Fruit fly (Drosophila melanogaster) whole organism, embryonic: ENCODE measurements around the gene CG14650.
A peak's percentile ranks its signal among the peaks of the same experiment; 100 is the strongest.

Experiments used
- Asciz ChIP-seq: fragments of 200-800 bp; sonication (Bioruptor generic); optimal IDR thresholded peaks from 2 replicates; lab custom pipeline; 2017; ENCODE audit warnings: missing biosample characterization, mild to moderate bottlenecking, missing genetic modification characterization, missing genetic modification reagents
- Atf6 ChIP-seq: fragments of 200-800 bp; sonication (Bioruptor generic); IDR thresholded peaks from 2 replicates; pipeline ENCODE4 v1.3.6; 2022; ENCODE audit warnings: missing biosample characterization, missing genetic modification characterization
- B-H1 ChIP-seq: fragments of 200-800 bp; sonication (Bioruptor generic); IDR thresholded peaks from 3 replicates; pipeline ENCODE4 v1.3.6; 2022; ENCODE audit warnings: missing biosample characterization, missing genetic modification characterization
- Bdp1 ChIP-seq: fragments of 200-800 bp; sonication (Bioruptor generic); optimal IDR thresholded peaks from 3 replicates; lab custom pipeline; 2016; ENCODE audit warnings: missing biosample characterization, missing genetic modification characterization
- CG10366 ChIP-seq: fragments of 200-800 bp; sonication (Bioruptor generic); IDR thresholded peaks from 2 replicates; pipeline ENCODE4 v1.3.6; 2022; ENCODE audit warnings: missing biosample characterization, missing genetic modification characterization
- CG11247 ChIP-seq: fragments of 200-800 bp; sonication (Bioruptor generic); IDR thresholded peaks from 2 replicates; pipeline ENCODE4 v1.3.6; 2022; ENCODE audit warnings: missing biosample characterization, missing genetic modification characterization
- CG12071 ChIP-seq: fragments of 200-800 bp; sonication (Bioruptor generic); optimal IDR thresholded peaks from 3 replicates; lab custom pipeline; 2018; ENCODE audit warnings: missing biosample characterization, mild to moderate bottlenecking, missing genetic modification characterization
- CG12236 ChIP-seq: fragments of 200-800 bp; sonication (Bioruptor generic); optimal IDR thresholded peaks from 2 replicates; lab custom pipeline; 2016; ENCODE audit warnings: missing biosample characterization, missing genetic modification characterization
- CG13123 ChIP-seq: fragments of 200-800 bp; sonication (Bioruptor generic); optimal IDR thresholded peaks from 2 replicates; lab custom pipeline; 2016; ENCODE audit warnings: missing biosample characterization, missing genetic modification characterization
- CG13424 ChIP-seq: fragments of 200-800 bp; sonication (Bioruptor generic); optimal IDR thresholded peaks from 2 replicates; lab custom pipeline; 2019; ENCODE audit warnings: missing biosample characterization, mild to moderate bottlenecking, missing genetic modification characterization, moderate library complexity
- CG13894 ChIP-seq: fragments of 200-800 bp; sonication (Bioruptor generic); optimal IDR thresholded peaks from 3 replicates; lab custom pipeline; 2018; ENCODE audit warnings: missing biosample characterization, mild to moderate bottlenecking, missing genetic modification characterization, moderate library complexity
- CG14441 ChIP-seq: fragments of 200-800 bp; sonication (Bioruptor generic); IDR thresholded peaks from 2 replicates; pipeline ENCODE4 v1.3.6; 2022; ENCODE audit warnings: missing biosample characterization, missing genetic modification characterization
- CG16779 ChIP-seq: fragments of 200-800 bp; sonication (Bioruptor generic); IDR thresholded peaks from 2 replicates; pipeline ENCODE4 v1.3.6; 2022; ENCODE audit warnings: missing biosample characterization, missing genetic modification characterization
- CG17186 ChIP-seq: fragments of 200-800 bp; sonication (Bioruptor generic); optimal IDR thresholded peaks from 3 replicates; lab custom pipeline; 2017; ENCODE audit warnings: missing biosample characterization, missing genetic modification reagents, missing genetic modification characterization
- CG2875 ChIP-seq: fragments of 200-800 bp; sonication (Bioruptor generic); optimal IDR thresholded peaks from 2 replicates; lab custom pipeline; 2017; ENCODE audit warnings: missing biosample characterization, mild to moderate bottlenecking, missing genetic modification characterization, missing genetic modification reagents
- CG31224 ChIP-seq: fragments of 200-800 bp; sonication (Bioruptor generic); IDR thresholded peaks from 2 replicates; pipeline ENCODE4 v1.3.6; 2022; ENCODE audit warnings: missing biosample characterization, missing genetic modification characterization
- CG33213 ChIP-seq: fragments of 200-800 bp; sonication (Bioruptor generic); optimal IDR thresholded peaks from 3 replicates; lab custom pipeline; 2016; ENCODE audit warnings: missing biosample characterization, missing genetic modification characterization
- CG3995 ChIP-seq: fragments of 200-800 bp; sonication (Bioruptor generic); optimal IDR thresholded peaks from 3 replicates; lab custom pipeline; 2016; ENCODE audit warnings: missing biosample characterization, missing genetic modification characterization
- CG4328 ChIP-seq: fragments of 200-800 bp; sonication (Bioruptor generic); optimal IDR thresholded peaks from 3 replicates; lab custom pipeline; 2017; ENCODE audit warnings: missing biosample characterization, missing genetic modification reagents, missing genetic modification characterization
- CG4424 ChIP-seq: fragments of 200-800 bp; sonication (Bioruptor generic); optimal IDR thresholded peaks from 3 replicates; lab custom pipeline; 2016; ENCODE audit warnings: missing biosample characterization, missing genetic modification characterization
- CG5953 ChIP-seq: fragments of 200-800 bp; sonication (Bioruptor generic); IDR thresholded peaks from 2 replicates; pipeline ENCODE4 v1.3.6; 2022; ENCODE audit warnings: missing biosample characterization, missing genetic modification characterization
- CG6254 ChIP-seq: fragments of 200-800 bp; sonication (Bioruptor generic); optimal IDR thresholded peaks from 3 replicates; lab custom pipeline; 2017; ENCODE audit warnings: mild to moderate bottlenecking, missing biosample characterization, missing genetic modification reagents, missing genetic modification characterization
- CG6654 ChIP-seq: fragments of 200-800 bp; sonication (Bioruptor generic); optimal IDR thresholded peaks from 2 replicates; lab custom pipeline; 2017; ENCODE audit warnings: missing biosample characterization, mild to moderate bottlenecking, missing genetic modification characterization
- CG6813 ChIP-seq: fragments of 200-800 bp; sonication (Bioruptor generic); optimal IDR thresholded peaks from 2 replicates; lab custom pipeline; 2017; ENCODE audit warnings: missing biosample characterization, missing genetic modification characterization, mild to moderate bottlenecking, moderate library complexity, missing genetic modification reagents
- CG8281 ChIP-seq: fragments of 200-800 bp; sonication (Bioruptor generic); optimal IDR thresholded peaks from 2 replicates; lab custom pipeline; 2018; ENCODE audit warnings: missing biosample characterization, mild to moderate bottlenecking, missing genetic modification characterization, moderate library complexity
- CG8388 ChIP-seq: fragments of 200-800 bp; sonication (Bioruptor generic); optimal IDR thresholded peaks from 2 replicates; lab custom pipeline; 2019; ENCODE audit warnings: missing biosample characterization, mild to moderate bottlenecking, missing genetic modification characterization, moderate library complexity
- CG8924 ChIP-seq: fragments of 200-800 bp; optimal IDR thresholded peaks from 3 replicates; lab custom pipeline; 2019; ENCODE audit warnings: missing biosample characterization, mild to moderate bottlenecking, missing genetic modification characterization, moderate library complexity
- CG9797 ChIP-seq: fragments of 200-800 bp; sonication (Bioruptor generic); optimal IDR thresholded peaks from 3 replicates; lab custom pipeline; 2018; ENCODE audit warnings: missing biosample characterization, mild to moderate bottlenecking, missing genetic modification characterization
- Deaf1 ChIP-seq: fragments of 200-800 bp; optimal IDR thresholded peaks from 3 replicates; lab custom pipeline; 2019; ENCODE audit warnings: missing biosample characterization, mild to moderate bottlenecking, missing genetic modification characterization, moderate library complexity
- Drgx ChIP-seq: fragments of 200-800 bp; sonication (Bioruptor generic); IDR thresholded peaks from 2 replicates; pipeline ENCODE4 v1.3.6; 2022; ENCODE audit warnings: missing biosample characterization, missing genetic modification characterization
- Ets65A ChIP-seq: fragments of 200-800 bp; sonication (Bioruptor generic); peaks from one replicate; lab custom pipeline; 2016; ENCODE audit warnings: missing biosample characterization, missing genetic modification characterization
- Hmx ChIP-seq: fragments of 200-800 bp; sonication (Bioruptor generic); optimal IDR thresholded peaks from 2 replicates; lab custom pipeline; 2016; ENCODE audit warnings: missing biosample characterization, missing genetic modification characterization
- MBD-R2 ChIP-seq: fragments of 200-800 bp; sonication (Bioruptor generic); IDR thresholded peaks from 2 replicates; pipeline ENCODE4 v1.3.6; 2022; ENCODE audit warnings: missing biosample characterization, missing genetic modification characterization
- Oli ChIP-seq: fragments of 200-800 bp; sonication (Bioruptor generic); optimal IDR thresholded peaks from 2 replicates; lab custom pipeline; 2018; ENCODE audit warnings: missing biosample characterization, mild to moderate bottlenecking, missing genetic modification characterization, moderate library complexity
- amos ChIP-seq: fragments of 200-800 bp; sonication (Bioruptor generic); IDR thresholded peaks from 2 replicates; pipeline ENCODE4 v1.3.6; 2022; ENCODE audit warnings: missing biosample characterization, missing genetic modification characterization; ENCODE audit not compliant: partially characterized antibody
- bigmax ChIP-seq: fragments of 200-800 bp; sonication (Bioruptor generic); optimal IDR thresholded peaks from 2 replicates; lab custom pipeline; 2018; ENCODE audit warnings: missing biosample characterization, mild to moderate bottlenecking, missing genetic modification characterization
- cato ChIP-seq: fragments of 200-800 bp; sonication (Bioruptor generic); optimal IDR thresholded peaks from 2 replicates; lab custom pipeline; 2016; ENCODE audit warnings: missing biosample characterization, missing genetic modification characterization, borderline replicate concordance
- ci ChIP-seq: fragments of 200-800 bp; sonication (Bioruptor generic); IDR thresholded peaks from 3 replicates; pipeline ENCODE4 v1.3.6; 2022; ENCODE audit warnings: missing biosample characterization, missing genetic modification characterization
- cwo ChIP-seq: fragments of 200-800 bp; sonication (Bioruptor generic); optimal IDR thresholded peaks from 3 replicates; lab custom pipeline; 2017; ENCODE audit warnings: missing biosample characterization, missing genetic modification characterization, mild to moderate bottlenecking, moderate library complexity, missing genetic modification reagents
- ewg ChIP-seq: fragments of 200-800 bp; sonication (Bioruptor generic); optimal IDR thresholded peaks from 3 replicates; lab custom pipeline; 2017; ENCODE audit warnings: mild to moderate bottlenecking, missing biosample characterization, missing genetic modification reagents, missing genetic modification characterization
- fru ChIP-seq: fragments of >200 bp; optimal IDR thresholded peaks from 2 replicates; lab custom pipeline; 2017
- grn ChIP-seq: fragments of 200-800 bp; sonication (Bioruptor generic); optimal IDR thresholded peaks from 3 replicates; lab custom pipeline; 2017; ENCODE audit warnings: missing biosample characterization, missing genetic modification characterization
- hth ChIP-seq: fragments of >200 bp; optimal IDR thresholded peaks from 2 replicates; lab custom pipeline; 2017; ENCODE audit warnings: inconsistent platforms
- knrl ChIP-seq: fragments of 200-800 bp; sonication (Bioruptor generic); IDR thresholded peaks from 3 replicates; pipeline ENCODE4 v1.3.6; 2022; ENCODE audit warnings: missing biosample characterization, missing genetic modification characterization; ENCODE audit not compliant: partially characterized antibody
- onecut ChIP-seq: fragments of 200-800 bp; sonication (Bioruptor generic); IDR thresholded peaks from 2 replicates; pipeline ENCODE4 v1.3.6; 2022; ENCODE audit warnings: missing biosample characterization, missing genetic modification characterization
- peb ChIP-seq: fragments of 200-800 bp; sonication (Bioruptor generic); IDR thresholded peaks from 2 replicates; pipeline ENCODE4 v1.3.6; 2022; ENCODE audit warnings: missing biosample characterization, missing genetic modification characterization
- repo ChIP-seq: fragments of 200-800 bp; sonication (Bioruptor generic); optimal IDR thresholded peaks from 2 replicates; lab custom pipeline; 2016; ENCODE audit warnings: missing biosample characterization, missing genetic modification characterization
- ro ChIP-seq: fragments of 200-800 bp; sonication (Bioruptor generic); IDR thresholded peaks from 2 replicates; pipeline ENCODE4 v1.3.6; 2022; ENCODE audit warnings: missing biosample characterization, missing genetic modification characterization
- scrt ChIP-seq: fragments of 200-800 bp; sonication (Bioruptor generic); optimal IDR thresholded peaks from 2 replicates; lab custom pipeline; 2018; ENCODE audit warnings: missing biosample characterization, mild to moderate bottlenecking, missing genetic modification characterization, moderate library complexity
- sens ChIP-seq: fragments of 200-800 bp; sonication (Bioruptor generic); peaks from one replicate; lab custom pipeline; 2016; ENCODE audit warnings: missing biosample characterization, missing genetic modification characterization
- zf30C ChIP-seq: fragments of 200-800 bp; sonication (Bioruptor generic); optimal IDR thresholded peaks from 3 replicates; lab custom pipeline; 2018; ENCODE audit warnings: missing biosample characterization, mild to moderate bottlenecking, missing genetic modification characterization

CG14650 gene

dm6 chr3R:4407325-4407724 lies 29.9 kb upstream of the CG14650 start:
- TF ChIP-seq CG12071 (no peak), CG8388 (GFP tag; lab: Kevin White, UChicago) (no peak), hth (lab: Kevin White, UChicago) (no peak), CG13123 (GFP tag; lab: Kevin White, UChicago) (no peak), ci (no peak)

DNA sequence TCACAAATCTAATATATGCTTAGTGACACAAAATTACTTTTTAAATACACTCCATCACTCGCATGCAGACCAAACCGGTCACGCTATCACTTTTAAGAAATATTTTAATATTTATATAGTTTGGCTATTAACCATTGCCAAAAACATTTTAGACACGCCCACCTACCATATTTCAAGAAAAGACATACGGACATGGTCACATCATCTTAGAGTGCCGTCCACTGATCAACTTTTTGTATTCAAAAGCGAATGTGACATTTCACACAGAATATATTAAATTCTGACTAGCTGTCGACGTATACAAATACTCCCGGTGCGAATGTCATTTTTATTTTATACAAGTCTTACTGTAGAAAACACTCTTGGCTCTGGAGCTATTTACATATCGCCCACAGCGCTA lies 21.0 kb upstream of the CG14650 start, which contains the start of gene CG31528:
Gene CG31528 (plus strand): TSS at position 301 of the 400 bp plus-strand sequence.
- TF ChIP-seq Asciz (no peak), CG11247 (GFP tag; lab: Robert Waterston, UW) (no peak), repo (GFP tag; lab: Kevin White, UChicago) (no peak), CG4424 (GFP tag; lab: Kevin White, UChicago) (no peak), CG6654 (no peak), CG3995 (no peak), CG17186 (no peak), Bdp1 (GFP tag; lab: Kevin White, UChicago) (no peak), sens (no peak), Oli (tag; lab: Kevin White, UChicago) (no peak), bigmax (GFP tag; lab: Kevin White, UChicago) (no peak), fru (lab: Kevin White, UChicago) (no peak), CG10366 (GFP tag; lab: Robert Waterston, UW) (no peak), CG6254 (GFP tag; lab: Kevin White, UChicago) (no peak), Ets65A (GFP tag; lab: Kevin White, UChicago) (no peak), Hmx (GFP tag; lab: Kevin White, UChicago) (no peak)

DNA sequence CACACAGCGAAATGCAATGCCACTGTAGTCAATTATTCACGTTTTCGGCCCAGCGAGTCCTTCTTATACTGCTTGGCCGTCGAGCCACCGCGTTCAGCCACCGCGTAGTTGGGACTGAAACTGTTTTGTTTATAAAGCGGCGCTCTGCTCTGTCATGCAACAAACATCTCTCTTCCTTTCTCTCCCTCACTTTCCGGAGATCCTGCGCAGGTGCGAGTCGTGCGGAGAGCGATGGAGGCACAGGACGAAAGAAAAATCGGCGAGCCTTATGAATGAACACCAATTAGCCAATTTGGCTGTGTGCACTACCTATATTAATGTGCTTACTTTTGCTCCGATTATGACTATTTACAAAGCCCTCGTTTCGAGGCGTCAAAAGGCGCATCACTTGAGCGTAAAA lies 17.7 kb upstream of the CG14650 start, which contains the start of gene CG32944:
Gene CG32944 (minus strand): TSS at position 97 of the 400 bp plus-strand sequence.
- no peak for TF ChIP-seq CG4328 (GFP tag; lab: Kevin White, UChicago)
- TF ChIP-seq ro (GFP tag; lab: Robert Waterston, UW): no peak
- no peak for TF ChIP-seq B-H1 (GFP tag; lab: Robert Waterston, UW)
- peak; percentile 29 for TF ChIP-seq scrt
- TF ChIP-seq CG2875: no peak
- no peak for TF ChIP-seq MBD-R2 (GFP tag; lab: Robert Waterston, UW)
- TF ChIP-seq CG33213 (GFP tag; lab: Kevin White, UChicago): no peak
- peak; percentile 93 for TF ChIP-seq ewg
- TF ChIP-seq grn (GFP tag; lab: Kevin White, UChicago): no peak
- no peak for TF ChIP-seq CG31224 (GFP tag; lab: Robert Waterston, UW)
- peak; percentile 45 for TF ChIP-seq CG13894 (tag; lab: Kevin White, UChicago)
- TF ChIP-seq amos (GFP tag; lab: Robert Waterston, UW): no peak
- no peak for TF ChIP-seq zf30C (GFP tag; lab: Kevin White, UChicago)
- TF ChIP-seq CG13123 (GFP tag; lab: Kevin White, UChicago): no peak
- no peak for TF ChIP-seq CG9797 (GFP tag; lab: Kevin White, UChicago)
- no peak for TF ChIP-seq cato (GFP tag; lab: Kevin White, UChicago)
- no peak for TF ChIP-seq Atf6 (GFP tag; lab: Robert Waterston, UW)
- no peak for TF ChIP-seq CG13424 (tag; lab: Kevin White, UChicago)
- TF ChIP-seq cwo (GFP tag; lab: Kevin White, UChicago): no peak
- no peak for TF ChIP-seq CG16779
- no peak for TF ChIP-seq peb (GFP tag; lab: Robert Waterston, UW)
- TF ChIP-seq CG5953 (GFP tag; lab: Robert Waterston, UW): 0 out of 2 replicates have a peak, but pooled peaks have one; percentile 9
- TF ChIP-seq CG8924 (tag; lab: Kevin White, UChicago): no peak
- TF ChIP-seq CG8281 (tag; lab: Kevin White, UChicago): no peak
- no peak for TF ChIP-seq CG6813 (GFP tag; lab: Kevin White, UChicago)
- TF ChIP-seq Deaf1 (tag; lab: Kevin White, UChicago): peak; percentile 27
- no peak for TF ChIP-seq CG14441
- TF ChIP-seq knrl (GFP tag; lab: Robert Waterston, UW): 0 out of 3 replicates have a peak, but pooled peaks have one; percentile 16
- no peak for TF ChIP-seq onecut
- no peak for TF ChIP-seq Drgx (GFP tag; lab: Robert Waterston, UW)
- TF ChIP-seq CG12236: no peak
